Worm (Caenorhabditis elegans): Measurements from ENCODE around the gene Y77E11A.7.

Gene Y77E11A.7

DNA sequence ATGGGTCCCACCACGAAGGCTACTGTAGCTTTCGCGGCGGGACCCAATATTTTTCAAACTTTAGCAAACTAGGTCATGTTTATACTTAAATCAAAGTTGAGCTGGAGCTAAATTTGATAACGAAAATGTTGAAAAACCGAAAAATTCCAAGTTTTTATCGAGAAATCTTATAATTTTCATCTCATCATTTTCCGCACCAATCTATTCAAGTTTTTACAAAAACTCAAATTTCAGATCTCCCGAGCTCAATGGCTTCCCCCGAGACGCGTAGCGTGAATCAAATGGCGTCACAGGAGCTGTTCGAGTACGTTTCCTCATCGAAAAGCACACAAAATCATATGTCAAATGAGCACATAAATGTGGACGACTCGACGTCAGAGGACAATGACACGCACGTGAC, 21.8 kb downstream of the Y77E11A.7 start:
- TF ChIP-seq skn-1 (tag; optimal IDR thresholded peaks at IDR 0.05) (no peak), nhr-23 (tag; optimal IDR thresholded peaks at IDR 0.05) (no peak), C34F6.9 (tag; optimal IDR thresholded peaks at IDR 0.05) (no peak), Y55F3AM.14 (GFP tag; optimal IDR thresholded peaks at IDR 0.05) (no peak), mbf-1 (tag; optimal IDR thresholded peaks at IDR 0.05) (no peak), zag-1 (tag; optimal IDR thresholded peaks at IDR 0.05) (no peak), nhr-77 (tag; optimal IDR thresholded peaks at IDR 0.05) (no peak), elt-3 (tag; optimal IDR thresholded peaks at IDR 0.05) (no peak), lin-11 (tag; optimal IDR thresholded peaks at IDR 0.05) (no peak), unc-62 (GFP tag; optimal IDR thresholded peaks at IDR 0.05) (no peak), egl-27 (tag; optimal IDR thresholded peaks at IDR 0.05) (no peak), lsy-2 (tag; optimal IDR thresholded peaks at IDR 0.05) (no peak), ceh-16 (tag; optimal IDR thresholded peaks at IDR 0.05) (no peak), unc-39 (tag; optimal IDR thresholded peaks at IDR 0.05) (no peak), nhr-129 (tag; optimal IDR thresholded peaks at IDR 0.05) (no peak), crh-2 (tag; optimal IDR thresholded peaks at IDR 0.05) (no peak), sma-3 (GFP tag; optimal IDR thresholded peaks at IDR 0.05) (no peak), elt-1 (tag; optimal IDR thresholded peaks at IDR 0.05) (no peak), nhr-21 (tag; optimal IDR thresholded peaks at IDR 0.05) (no peak)

DNA sequence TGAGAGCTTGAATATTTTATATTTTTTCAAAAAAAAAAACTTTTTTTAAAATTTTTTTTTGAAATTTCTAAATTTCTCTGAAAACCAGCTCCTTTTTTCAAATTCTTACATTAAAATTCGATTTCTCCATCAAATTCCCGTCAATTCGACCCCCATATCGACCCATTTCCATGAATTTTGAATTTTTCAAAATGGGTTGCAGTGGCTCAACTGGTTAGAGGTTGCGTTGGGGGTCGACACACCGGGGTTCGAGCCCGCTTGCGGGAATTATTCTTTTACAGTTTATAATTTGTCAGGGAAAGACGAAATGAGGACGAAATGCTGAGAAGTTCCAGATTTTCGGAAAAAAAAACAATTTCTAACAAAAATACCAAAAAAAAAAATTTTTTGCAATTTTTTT, 25.6 kb downstream of the Y77E11A.7 start:
- TF ChIP-seq R02D3.7 (tag; optimal IDR thresholded peaks at IDR 0.05) (no peak), lin-11 (tag; optimal IDR thresholded peaks at IDR 0.05) (no peak), C34F6.9 (tag; optimal IDR thresholded peaks at IDR 0.05) (no peak), unc-39 (tag; optimal IDR thresholded peaks at IDR 0.05) (no peak), ceh-82 (tag; optimal IDR thresholded peaks at IDR 0.05) (no peak), mdl-1 (tag; optimal IDR thresholded peaks at IDR 0.05) (no peak), aly-2 (tag; optimal IDR thresholded peaks at IDR 0.05) (no peak), ztf-4 (tag; optimal IDR thresholded peaks at IDR 0.05) (no peak), nhr-10 (tag; optimal IDR thresholded peaks at IDR 0.05) (no peak), sma-3 (GFP tag; optimal IDR thresholded peaks at IDR 0.05) (no peak), lin-13 (GFP tag; optimal IDR thresholded peaks at IDR 0.05) (no peak), snpc-4 (tag; optimal IDR thresholded peaks at IDR 0.05) (no peak), nhr-6 (tag; optimal IDR thresholded peaks at IDR 0.05) (no peak), ztf-11 (tag; optimal IDR thresholded peaks at IDR 0.05) (no peak), alr-1 (tag; optimal IDR thresholded peaks at IDR 0.05) (no peak), sma-9 (GFP tag; optimal IDR thresholded peaks at IDR 0.05) (no peak), sma-9 (tag; optimal IDR thresholded peaks at IDR 0.05) (no peak), ztf-1 (GFP tag; conservative IDR thresholded peaks at IDR 0.05) (no peak)

- TF ChIP-seq zag-1 (tag; optimal IDR thresholded peaks at IDR 0.05), result no peak
- no peak for TF ChIP-seq skn-1 (tag; optimal IDR thresholded peaks at IDR 0.05)
- TF ChIP-seq nhr-11 (tag; optimal IDR thresholded peaks at IDR 0.05), result no peak
- no peak for TF ChIP-seq C34F6.9 (tag; optimal IDR thresholded peaks at IDR 0.05)
- no peak for TF ChIP-seq ceh-82 (tag; optimal IDR thresholded peaks at IDR 0.05)
- no peak for TF ChIP-seq sem-4 (tag; optimal IDR thresholded peaks at IDR 0.05)
- no peak for TF ChIP-seq unc-55 (GFP tag; optimal IDR thresholded peaks at IDR 0.05)
- no peak for TF ChIP-seq gmeb-1 (tag; optimal IDR thresholded peaks at IDR 0.05)
- TF ChIP-seq F13H6.1 (tag; optimal IDR thresholded peaks at IDR 0.05), result no peak
These were observed 28.2 kb downstream of the Y77E11A.7 start for ce11 chrIV:1391446-1391845.

ce11 chrIV:1390102-1390501, 29.5 kb downstream of the Y77E11A.7 start:
- TF ChIP-seq ZK546.5 (tag; optimal IDR thresholded peaks at IDR 0.05) (no peak), gmeb-1 (tag; optimal IDR thresholded peaks at IDR 0.05) (no peak), mbf-1 (tag; optimal IDR thresholded peaks at IDR 0.05) (no peak), alr-1 (tag; optimal IDR thresholded peaks at IDR 0.05) (no peak), aly-2 (tag; optimal IDR thresholded peaks at IDR 0.05) (no peak)
